Fruit fly (Drosophila melanogaster): ENCODE measurements around the gene vir-1.

Gene vir-1

DNA sequence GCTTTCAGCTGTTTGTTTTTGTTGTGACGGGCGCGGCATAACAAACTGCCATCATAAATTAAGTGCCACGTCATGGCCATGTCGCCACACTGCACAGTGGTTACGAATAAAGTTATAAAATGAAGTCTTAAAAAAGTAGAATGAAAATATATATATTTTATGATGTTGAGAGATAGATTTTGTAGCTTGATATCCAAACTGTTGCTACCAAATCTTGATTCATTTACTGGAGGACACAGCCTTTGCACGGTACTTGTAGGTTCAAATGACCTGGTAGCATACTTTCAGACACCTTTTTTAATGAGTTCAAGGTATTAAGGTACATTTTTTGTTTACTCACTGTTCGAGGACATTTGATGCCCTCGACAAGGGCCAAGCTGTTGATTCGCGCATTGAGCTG is 69.3 kb downstream of the vir-1 start:
- TF ChIP-seq CG8478 (optimal IDR thresholded peaks at IDR 0.05) (no peak), CTCF (optimal IDR thresholded peaks at IDR 0.05) (no peak)

All from S2 (cell line).